Fruit fly (Drosophila melanogaster) whole organism: ENCODE data around the gene CG7304.

Experiments used
- Dll ChIP-seq: fragments of >200 bp; optimal IDR thresholded peaks from 2 replicates; lab custom pipeline; 2017
- EcR ChIP-seq, 2 experiments: fragments of >200 bp; optimal IDR thresholded peaks; 2 replicates each; lab custom pipeline; 2017; ENCODE audit warnings: missing biosample characterization in 2 of 2, missing genetic modification characterization in 2 of 2, missing genetic modification reagents in 2 of 2
- psq ChIP-seq: fragments of >200 bp; optimal IDR thresholded peaks from 2 replicates; lab custom pipeline; 2017
- usp ChIP-seq: fragments of >200 bp; optimal IDR thresholded peaks from 2 replicates; lab custom pipeline; 2017; ENCODE audit warnings: missing biosample characterization, missing genetic modification characterization, mixed read lengths

dm6 chr3L:15683345-15683922 lies 3.9 kb downstream of the CG7304 start, which contains the start of the genes CG7579 and Pgant8:
- no peak for TF ChIP-seq EcR (GFP tag; optimal IDR thresholded peaks at IDR 0.05; lab: Kevin White, UChicago)
- TF ChIP-seq Dll (lab: Kevin White, UChicago): no peak
- TF ChIP-seq usp (GFP tag; lab: Kevin White, UChicago): no peak
- TF ChIP-seq psq (lab: Kevin White, UChicago): no peak
